Worm (Caenorhabditis elegans) whole organism, L2 larva: Measurements from ENCODE around the gene dlc-2.

Experiments used
- C34F6.9 ChIP-seq: fragments of 150-350 bp; optimal IDR thresholded peaks from 2 replicates; lab custom pipeline; 2014; ENCODE audit warnings: missing biosample characterization, missing genetic modification characterization
- R02D3.7 ChIP-seq: fragments of 150-350 bp; optimal IDR thresholded peaks from 2 replicates; lab custom pipeline; 2014; ENCODE audit warnings: missing biosample characterization, missing genetic modification characterization
- ZK546.5 ChIP-seq: sonication (generic microtip); optimal IDR thresholded peaks from 2 replicates; lab custom pipeline; 2017; ENCODE audit warnings: missing biosample characterization, missing genetic modification characterization
- alr-1 ChIP-seq: fragments of 150-350 bp; optimal IDR thresholded peaks from 2 replicates; lab custom pipeline; 2014; ENCODE audit warnings: missing biosample characterization, missing genetic modification characterization
- aly-2 ChIP-seq: fragments of 150-350 bp; optimal IDR thresholded peaks from 2 replicates; lab custom pipeline; 2014; ENCODE audit warnings: missing biosample characterization, missing genetic modification characterization
- blmp-1 ChIP-seq: sonication (generic microtip); optimal IDR thresholded peaks from 2 replicates; lab custom pipeline; 2017; ENCODE audit warnings: missing genetic modification characterization, mild to moderate bottlenecking, missing compliant biosample characterization, antibody characterized with exemption, moderate library complexity; ENCODE audit not compliant: insufficient read depth
- ceh-82 ChIP-seq: fragments of 150-350 bp; optimal IDR thresholded peaks from 2 replicates; lab custom pipeline; 2014; ENCODE audit warnings: missing biosample characterization, missing genetic modification characterization
- crh-2 ChIP-seq: sonication (generic microtip); optimal IDR thresholded peaks from 2 replicates; lab custom pipeline; 2017; ENCODE audit warnings: missing biosample characterization, missing genetic modification characterization
- dmd-4 ChIP-seq: sonication (generic microtip); optimal IDR thresholded peaks from 2 replicates; lab custom pipeline; 2017; ENCODE audit warnings: missing biosample characterization, missing genetic modification characterization
- elt-3 ChIP-seq: sonication (generic microtip); optimal IDR thresholded peaks from 2 replicates; lab custom pipeline; 2017; ENCODE audit warnings: missing biosample characterization, missing genetic modification characterization
- fos-1 ChIP-seq: fragments of 150-350 bp; optimal IDR thresholded peaks from 2 replicates; lab custom pipeline; 2014; ENCODE audit warnings: missing biosample characterization, missing genetic modification characterization
- gmeb-1 ChIP-seq: fragments of 150-350 bp; optimal IDR thresholded peaks from 2 replicates; lab custom pipeline; 2014; ENCODE audit warnings: missing biosample characterization, missing genetic modification characterization
- lin-11 ChIP-seq: fragments of 150-350 bp; sonication (generic microtip); optimal IDR thresholded peaks from 2 replicates; lab custom pipeline; 2014; ENCODE audit warnings: missing biosample characterization, missing genetic modification characterization, inconsistent platforms, mixed read lengths
- lin-13 ChIP-seq: fragments of 150-350 bp; optimal IDR thresholded peaks from 2 replicates; lab custom pipeline; 2014; ENCODE audit warnings: missing biosample characterization, missing genetic modification reagents, missing genetic modification characterization
- lin-39 ChIP-seq: fragments of 150-350 bp; optimal IDR thresholded peaks from 2 replicates; lab custom pipeline; 2014; ENCODE audit warnings: missing biosample characterization, missing genetic modification reagents, missing genetic modification characterization
- lsy-2 ChIP-seq, 2 experiments: fragments of 150-350 bp in 1 of 2; sonication (generic microtip) in 1 of 2; optimal IDR thresholded peaks; 2 replicates each; lab custom pipeline; 2014 to 2017; ENCODE audit warnings: missing biosample characterization in 2 of 2, missing genetic modification characterization in 2 of 2
- mab-5 ChIP-seq: fragments of 150-350 bp; optimal IDR thresholded peaks from 2 replicates; lab custom pipeline; 2014; ENCODE audit warnings: missing biosample characterization, missing genetic modification characterization
- mbf-1 ChIP-seq: sonication (generic microtip); optimal IDR thresholded peaks from 2 replicates; lab custom pipeline; 2017; ENCODE audit warnings: missing biosample characterization, missing genetic modification characterization
- mdl-1 ChIP-seq, 2 experiments: fragments of 150-350 bp in 1 of 2; sonication (generic microtip) in 1 of 2; optimal IDR thresholded peaks; 2 replicates each; lab custom pipeline; 2017; ENCODE audit warnings: missing biosample characterization in 2 of 2, missing genetic modification characterization in 2 of 2
- nhr-10 ChIP-seq: sonication (generic microtip); optimal IDR thresholded peaks from 2 replicates; lab custom pipeline; 2017; ENCODE audit warnings: missing biosample characterization, missing genetic modification characterization
- nhr-12 ChIP-seq: fragments of 150-350 bp; optimal IDR thresholded peaks from 2 replicates; lab custom pipeline; 2014; ENCODE audit warnings: missing biosample characterization, missing genetic modification characterization
- nhr-129 ChIP-seq: fragments of 150-350 bp; optimal IDR thresholded peaks from 2 replicates; lab custom pipeline; 2014; ENCODE audit warnings: missing biosample characterization, missing genetic modification characterization
- nhr-21 ChIP-seq: fragments of 150-350 bp; optimal IDR thresholded peaks from 2 replicates; lab custom pipeline; 2014; ENCODE audit warnings: missing biosample characterization, missing genetic modification characterization
- nhr-23 ChIP-seq: fragments of 150-350 bp; optimal IDR thresholded peaks from 2 replicates; lab custom pipeline; 2014; ENCODE audit warnings: missing biosample characterization, missing genetic modification reagents, missing genetic modification characterization
- nhr-25 ChIP-seq: fragments of 150-350 bp; sonication (generic microtip); optimal IDR thresholded peaks from 3 replicates; lab custom pipeline; 2014; ENCODE audit warnings: missing biosample characterization, missing genetic modification characterization
- nhr-6 ChIP-seq: fragments of 150-350 bp; optimal IDR thresholded peaks from 2 replicates; lab custom pipeline; 2014; ENCODE audit warnings: missing biosample characterization, missing genetic modification characterization
- nhr-77 ChIP-seq: fragments of 150-350 bp; optimal IDR thresholded peaks from 2 replicates; lab custom pipeline; 2014; ENCODE audit warnings: missing biosample characterization, missing genetic modification characterization
- sem-4 ChIP-seq: fragments of 150-350 bp; optimal IDR thresholded peaks from 2 replicates; lab custom pipeline; 2014; ENCODE audit warnings: missing biosample characterization, missing genetic modification reagents, missing genetic modification characterization
- skn-1 ChIP-seq: sonication (generic microtip); optimal IDR thresholded peaks from 2 replicates; lab custom pipeline; 2017; ENCODE audit warnings: missing biosample characterization, missing genetic modification characterization
- sma-3 ChIP-seq: sonication (generic microtip); optimal IDR thresholded peaks from 2 replicates; lab custom pipeline; 2016; ENCODE audit warnings: missing genetic modification reagents, missing genetic modification characterization, missing compliant biosample characterization
- sma-9 ChIP-seq, 2 experiments: fragments of 150-350 bp in 1 of 2; sonication (generic microtip) in 1 of 2; optimal IDR thresholded peaks; 2 replicates each; lab custom pipeline; 2014 to 2016; ENCODE audit warnings: missing genetic modification characterization in 2 of 2, mild to moderate bottlenecking in 1 of 2, missing biosample characterization in 1 of 2, missing compliant biosample characterization in 1 of 2, missing genetic modification reagents in 1 of 2, moderate library complexity in 1 of 2
- snpc-4 ChIP-seq: fragments of 150-350 bp; optimal IDR thresholded peaks from 2 replicates; lab custom pipeline; 2014; ENCODE audit warnings: missing biosample characterization, missing genetic modification characterization
- unc-39 ChIP-seq: fragments of 150-350 bp; optimal IDR thresholded peaks from 2 replicates; lab custom pipeline; 2014; ENCODE audit warnings: missing biosample characterization, missing genetic modification characterization
- ztf-1 ChIP-seq: fragments of 200-800 bp; sonication (Bioruptor generic); conservative IDR thresholded peaks from 2 replicates; pipeline ENCODE4 v1.3.6; 2022; ENCODE audit warnings: missing genetic modification characterization, missing compliant biosample characterization
- ztf-4 ChIP-seq: fragments of 150-350 bp; optimal IDR thresholded peaks from 2 replicates; lab custom pipeline; 2014; ENCODE audit warnings: missing biosample characterization, missing genetic modification characterization

dlc-2 gene

ce11 chrIV:12111477-12111876 is at the start of gene dlc-2:
Gene dlc-2 (minus strand): TSS chrIV:12111577.
- TF ChIP-seq lin-39 (tag; lab: Kevin White, UChicago) (no peak), blmp-1 (tag; lab: Kevin White, UChicago) (no peak), lin-11 (tag; lab: Kevin White, UChicago) (no peak), nhr-6 (tag; lab: Kevin White, UChicago) (no peak), nhr-10 (tag; lab: Kevin White, UChicago) (no peak), nhr-12 (tag; lab: Kevin White, UChicago) (no peak), nhr-21 (tag; lab: Kevin White, UChicago) (no peak), alr-1 (no peak), mbf-1 (tag; lab: Kevin White, UChicago) (no peak), dmd-4 (no peak), C34F6.9 (tag; lab: Kevin White, UChicago) (no peak), mdl-1 (tag; optimal IDR thresholded peaks at IDR 0.05; lab: Kevin White, UChicago) (no peak), ZK546.5 (no peak), fos-1 (tag; lab: Kevin White, UChicago) (no peak), elt-3 (tag; lab: Kevin White, UChicago) (no peak), unc-39 (tag; lab: Kevin White, UChicago) (no peak), nhr-23 (tag; lab: Kevin White, UChicago) (no peak), lsy-2 (tag; optimal IDR thresholded peaks at IDR 0.05; lab: Kevin White, UChicago) (no peak), sem-4 (no peak), aly-2 (tag; lab: Kevin White, UChicago) (no peak)

- TF ChIP-seq lin-13 (GFP tag; lab: Kevin White, UChicago) (no peak), nhr-77 (tag; lab: Kevin White, UChicago) (no peak), mdl-1 (tag; optimal IDR thresholded peaks at IDR 0.05; lab: Kevin White, UChicago) (no peak), ztf-4 (no peak), snpc-4 (tag; lab: Kevin White, UChicago) (no peak), R02D3.7 (no peak)
Measured at ce11 chrIV:12160421-12160820, 49.0 kb upstream of the dlc-2 start.

- TF ChIP-seq mab-5 (tag; lab: Kevin White, UChicago): no peak
- TF ChIP-seq nhr-129 (tag; lab: Kevin White, UChicago): peak; percentile 62
Measured at ce11 chrIV:12157915-12158314, 46.5 kb upstream of the dlc-2 start.

- TF ChIP-seq ceh-82 (tag; lab: Kevin White, UChicago) (no peak), C34F6.9 (tag; lab: Kevin White, UChicago) (peak; percentile 64), crh-2 (tag; lab: Kevin White, UChicago) (peak; percentile 34), sma-9 (GFP tag; optimal IDR thresholded peaks at IDR 0.05; lab: Kevin White, UChicago) (no peak), sma-9 (tag; optimal IDR thresholded peaks at IDR 0.05; lab: Kevin White, UChicago) (no peak), lsy-2 (tag; optimal IDR thresholded peaks at IDR 0.05; lab: Kevin White, UChicago) (peak in 1 of 2 experiments; percentile 27), nhr-129 (tag; lab: Kevin White, UChicago) (peak; percentile 67)
Measured at ce11 chrIV:12156642-12157233, 45.4 kb upstream of the dlc-2 start, which contains the start of gene eri-12. Gene eri-12 (plus strand): TSS chrIV:12156838.

- TF ChIP-seq gmeb-1 (tag; lab: Kevin White, UChicago): no peak
- no peak for TF ChIP-seq ztf-1 (GFP tag; lab: Robert Waterston, UW)
- TF ChIP-seq nhr-23 (tag; lab: Kevin White, UChicago): no peak
- no peak for TF ChIP-seq skn-1 (tag; lab: Kevin White, UChicago)
- no peak for TF ChIP-seq mab-5 (tag; lab: Kevin White, UChicago)
- no peak for TF ChIP-seq ZK546.5
- TF ChIP-seq sma-3 (GFP tag; lab: Kevin White, UChicago): no peak
- TF ChIP-seq nhr-25 (tag; lab: Kevin White, UChicago): no peak
Measured at ce11 chrIV:12154195-12154677, 42.9 kb upstream of the dlc-2 start, which contains the start of gene B0001.7. Gene B0001.7 (minus strand): TSS chrIV:12154245.
